Worm (Caenorhabditis elegans) whole organism, L3 larva: ENCODE results near the gene fbxc-22.

Experiments
- R02D3.7 ChIP-seq: fragments of 150-350 bp; optimal IDR thresholded peaks from 2 replicates; lab custom pipeline; 2014; ENCODE audit warnings: missing biosample characterization, missing genetic modification characterization
- ZK546.5 ChIP-seq: sonication (generic microtip); optimal IDR thresholded peaks from 2 replicates; lab custom pipeline; 2017; ENCODE audit warnings: missing biosample characterization, missing genetic modification characterization
- aly-2 ChIP-seq: fragments of 150-350 bp; optimal IDR thresholded peaks from 2 replicates; lab custom pipeline; 2014; ENCODE audit warnings: missing biosample characterization, missing genetic modification characterization
- ceh-16 ChIP-seq: sonication (generic microtip); optimal IDR thresholded peaks from 2 replicates; lab custom pipeline; 2017; ENCODE audit warnings: missing biosample characterization, missing genetic modification characterization
- ceh-28 ChIP-seq: fragments of 150-350 bp; optimal IDR thresholded peaks from 2 replicates; lab custom pipeline; 2014; ENCODE audit warnings: missing biosample characterization, missing genetic modification reagents, missing genetic modification characterization
- ceh-82 ChIP-seq: fragments of 150-350 bp; optimal IDR thresholded peaks from 2 replicates; lab custom pipeline; 2014; ENCODE audit warnings: missing biosample characterization, missing genetic modification characterization
- ceh-9 ChIP-seq: sonication (generic microtip); optimal IDR thresholded peaks from 2 replicates; lab custom pipeline; 2018; ENCODE audit warnings: missing biosample characterization, missing genetic modification characterization
- egl-5 ChIP-seq: fragments of 150-350 bp; optimal IDR thresholded peaks from 2 replicates; lab custom pipeline; 2017; ENCODE audit warnings: missing biosample characterization, missing genetic modification reagents, missing genetic modification characterization, inconsistent platforms
- eor-1 ChIP-seq, 2 experiments: fragments of 150-350 bp; optimal IDR thresholded peaks; 2 replicates each; lab custom pipeline; 2014 to 2018; ENCODE audit warnings: missing biosample characterization in 2 of 2, missing genetic modification characterization in 2 of 2
- fkh-2 ChIP-seq: fragments of 150-350 bp; optimal IDR thresholded peaks from 2 replicates; lab custom pipeline; 2014; ENCODE audit warnings: missing biosample characterization, missing genetic modification reagents, missing genetic modification characterization
- fos-1 ChIP-seq: fragments of 150-350 bp; optimal IDR thresholded peaks from 2 replicates; lab custom pipeline; 2014; ENCODE audit warnings: missing biosample characterization, missing genetic modification characterization
- hmg-11 ChIP-seq: sonication (generic microtip); optimal IDR thresholded peaks from 2 replicates; lab custom pipeline; 2016; ENCODE audit warnings: missing genetic modification characterization, missing compliant biosample characterization
- jun-1 ChIP-seq: fragments of 150-350 bp; optimal IDR thresholded peaks from 2 replicates; lab custom pipeline; 2014; ENCODE audit warnings: missing biosample characterization, missing genetic modification reagents, missing genetic modification characterization
- lin-15B ChIP-seq: fragments of 150-350 bp; optimal IDR thresholded peaks from 2 replicates; lab custom pipeline; 2014; ENCODE audit warnings: missing biosample characterization, missing genetic modification characterization
- mdl-1 ChIP-seq: fragments of 150-350 bp; optimal IDR thresholded peaks from 2 replicates; lab custom pipeline; 2014; ENCODE audit warnings: missing biosample characterization, missing genetic modification characterization
- mml-1 ChIP-seq: fragments of 150-350 bp; sonication (generic microtip); optimal IDR thresholded peaks from 3 replicates; lab custom pipeline; 2014; ENCODE audit warnings: missing biosample characterization, missing genetic modification characterization
- nfya-1 ChIP-seq: sonication (generic microtip); optimal IDR thresholded peaks from 2 replicates; lab custom pipeline; 2017; ENCODE audit warnings: missing genetic modification characterization, mild to moderate bottlenecking, missing compliant biosample characterization, antibody characterized with exemption, moderate library complexity; ENCODE audit not compliant: insufficient read depth
- nhr-11 ChIP-seq: fragments of 150-350 bp; optimal IDR thresholded peaks from 2 replicates; lab custom pipeline; 2014; ENCODE audit warnings: missing biosample characterization, missing genetic modification characterization
- nhr-12 ChIP-seq: fragments of 150-350 bp; optimal IDR thresholded peaks from 2 replicates; lab custom pipeline; 2014; ENCODE audit warnings: missing biosample characterization, missing genetic modification characterization
- nhr-23 ChIP-seq: fragments of 150-350 bp; optimal IDR thresholded peaks from 2 replicates; lab custom pipeline; 2014; ENCODE audit warnings: missing biosample characterization, missing genetic modification reagents, missing genetic modification characterization
- nhr-237 ChIP-seq: fragments of 150-350 bp; optimal IDR thresholded peaks from 2 replicates; lab custom pipeline; 2014; ENCODE audit warnings: missing biosample characterization, missing genetic modification characterization
- nhr-25 ChIP-seq: sonication (generic microtip); optimal IDR thresholded peaks from 2 replicates; lab custom pipeline; 2017; ENCODE audit warnings: missing biosample characterization, missing genetic modification characterization
- nhr-43 ChIP-seq: sonication (generic microtip); optimal IDR thresholded peaks from 2 replicates; lab custom pipeline; 2016; ENCODE audit warnings: mild to moderate bottlenecking, missing genetic modification characterization, missing compliant biosample characterization; ENCODE audit not compliant: poor library complexity, severe bottlenecking
- nhr-67 ChIP-seq: fragments of 150-350 bp; optimal IDR thresholded peaks from 2 replicates; lab custom pipeline; 2014; ENCODE audit warnings: missing biosample characterization, missing genetic modification characterization
- nhr-77 ChIP-seq: fragments of 150-350 bp; optimal IDR thresholded peaks from 2 replicates; lab custom pipeline; 2014; ENCODE audit warnings: missing biosample characterization, missing genetic modification characterization
- pqm-1 ChIP-seq: fragments of 150-350 bp; optimal IDR thresholded peaks from 2 replicates; lab custom pipeline; 2017; ENCODE audit warnings: missing biosample characterization, missing genetic modification characterization, inconsistent platforms
- sea-2 ChIP-seq: fragments of 150-350 bp; sonication (generic microtip); optimal IDR thresholded peaks from 4 replicates; lab custom pipeline; 2014; ENCODE audit warnings: missing biosample characterization, missing genetic modification reagents, missing genetic modification characterization
- skn-1 ChIP-seq: fragments of 150-350 bp; optimal IDR thresholded peaks from 2 replicates; lab custom pipeline; 2014; ENCODE audit warnings: missing biosample characterization, missing genetic modification characterization
- snpc-4 ChIP-seq: fragments of 150-350 bp; optimal IDR thresholded peaks from 2 replicates; lab custom pipeline; 2014; ENCODE audit warnings: missing biosample characterization, missing genetic modification characterization
- tbx-2 ChIP-seq: sonication (generic microtip); optimal IDR thresholded peaks from 2 replicates; lab custom pipeline; 2016; ENCODE audit warnings: mild to moderate bottlenecking, missing genetic modification characterization, missing compliant biosample characterization
- unc-39 ChIP-seq: sonication (generic microtip); optimal IDR thresholded peaks from 4 replicates; lab custom pipeline; 2017; ENCODE audit warnings: missing biosample characterization, missing genetic modification characterization
- unc-62 ChIP-seq: fragments of 150-350 bp; sonication (generic microtip); optimal IDR thresholded peaks from 4 replicates; lab custom pipeline; 2014; ENCODE audit warnings: missing biosample characterization, missing genetic modification reagents, missing genetic modification characterization
- zag-1 ChIP-seq: fragments of 150-350 bp; optimal IDR thresholded peaks from 2 replicates; lab custom pipeline; 2014; ENCODE audit warnings: missing biosample characterization, missing genetic modification characterization
- ztf-4 ChIP-seq: fragments of 150-350 bp; optimal IDR thresholded peaks from 2 replicates; lab custom pipeline; 2014; ENCODE audit warnings: missing biosample characterization, missing genetic modification characterization

fbxc-22 gene

ce11 chrII:1691011-1691410 lies at the start of gene fbxc-22:
Gene fbxc-22, minus strand, starts transcription at chrII:1691111.
- TF ChIP-seq R02D3.7 (tag; lab: Kevin White, UChicago) (no peak), tbx-2 (tag; lab: Kevin White, UChicago) (no peak), ZK546.5 (tag; lab: Kevin White, UChicago) (no peak), mdl-1 (tag; lab: Kevin White, UChicago) (no peak), unc-39 (tag; lab: Kevin White, UChicago) (no peak), nhr-77 (tag; lab: Kevin White, UChicago) (no peak), nfya-1 (no peak), fos-1 (tag; lab: Kevin White, UChicago) (no peak), zag-1 (tag; lab: Kevin White, UChicago) (no peak), nhr-237 (tag; lab: Kevin White, UChicago) (no peak), snpc-4 (tag; lab: Kevin White, UChicago) (no peak), lin-15B (tag; lab: Kevin White, UChicago) (no peak), aly-2 (tag; lab: Kevin White, UChicago) (no peak), egl-5 (tag; lab: Kevin White, UChicago) (no peak)
- TF ChIP-seq, all 47 proteins: peak for 0

ce11 chrII:1738844-1739243 lies 47.9 kb upstream of the fbxc-22 start, which contains the start of the genes irld-9 and irld-33:
Gene irld-9, minus strand, starts transcription at chrII:1738944.
Gene irld-33, plus strand, starts transcription at chrII:1739052.
- TF ChIP-seq nhr-237 (tag; lab: Kevin White, UChicago) (no peak), aly-2 (tag; lab: Kevin White, UChicago) (no peak)

ce11 chrII:1736353-1736752 lies 45.4 kb upstream of the fbxc-22 start, which contains the start of gene ceh-83:
Gene ceh-83, minus strand, starts transcription at chrII:1736533.
- TF ChIP-seq ceh-82 (tag; lab: Kevin White, UChicago), result no peak
- TF ChIP-seq fos-1 (tag; lab: Kevin White, UChicago), result no peak
- no peak for TF ChIP-seq R02D3.7 (tag; lab: Kevin White, UChicago)
- TF ChIP-seq nhr-77 (tag; lab: Kevin White, UChicago), result no peak
- TF ChIP-seq tbx-2 (tag; lab: Kevin White, UChicago), result no peak
- TF ChIP-seq nhr-23 (tag; lab: Kevin White, UChicago), result no peak

- TF ChIP-seq nhr-23 (tag; lab: Kevin White, UChicago) (no peak), nhr-77 (tag; lab: Kevin White, UChicago) (no peak), jun-1 (no peak), unc-62 (no peak), nhr-25 (tag; lab: Kevin White, UChicago) (no peak), mml-1 (tag; lab: Kevin White, UChicago) (no peak), ceh-28 (tag; lab: Kevin White, UChicago) (no peak), sea-2 (GFP tag; lab: Kevin White, UChicago) (no peak), ceh-16 (tag; lab: Kevin White, UChicago) (no peak), eor-1 (tag; optimal IDR thresholded peaks at IDR 0.05; lab: Kevin White, UChicago) (no peak)
Observed at ce11 chrII:1735145-1735544, 44.2 kb upstream of the fbxc-22 start.

ce11 chrII:1731932-1732331 lies 41.0 kb upstream of the fbxc-22 start, which contains the start of gene ceh-82:
Gene ceh-82, plus strand, starts transcription at chrII:1732232.
- no peak for TF ChIP-seq mdl-1 (tag; lab: Kevin White, UChicago)
- TF ChIP-seq ceh-9 (tag; lab: Kevin White, UChicago), result no peak
- TF ChIP-seq ztf-4 (tag; lab: Kevin White, UChicago), result no peak
- no peak for TF ChIP-seq eor-1 (tag; optimal IDR thresholded peaks at IDR 0.05; lab: Kevin White, UChicago)
- TF ChIP-seq nhr-43 (tag; lab: Kevin White, UChicago), result no peak
- TF ChIP-seq unc-62, result no peak
- no peak for TF ChIP-seq nhr-11 (tag; lab: Kevin White, UChicago)
- TF ChIP-seq nhr-12, result no peak
- TF ChIP-seq ZK546.5 (tag; lab: Kevin White, UChicago), result no peak
- no peak for TF ChIP-seq nhr-23 (tag; lab: Kevin White, UChicago)
- TF ChIP-seq aly-2 (tag; lab: Kevin White, UChicago), result no peak

ce11 chrII:1730103-1730502 lies 39.2 kb upstream of the fbxc-22 start, which contains the start of gene ceh-81:
Gene ceh-81, plus strand, starts transcription at chrII:1730403.
- TF ChIP-seq fkh-2, result no peak
- TF ChIP-seq skn-1, result no peak
- no peak for TF ChIP-seq mdl-1 (tag; lab: Kevin White, UChicago)
- TF ChIP-seq hmg-11, result no peak
- TF ChIP-seq fos-1 (tag; lab: Kevin White, UChicago), result no peak
- no peak for TF ChIP-seq nhr-67 (tag; lab: Kevin White, UChicago)
- no peak for TF ChIP-seq pqm-1
- TF ChIP-seq jun-1, result no peak
- TF ChIP-seq unc-62, result no peak
- no peak for TF ChIP-seq ceh-82 (tag; lab: Kevin White, UChicago)
- no peak for TF ChIP-seq snpc-4 (tag; lab: Kevin White, UChicago)
- no peak for TF ChIP-seq nhr-237 (tag; lab: Kevin White, UChicago)
- TF ChIP-seq ceh-9 (tag; lab: Kevin White, UChicago), result no peak
- TF ChIP-seq sea-2 (GFP tag; lab: Kevin White, UChicago), result no peak
